Worm (Caenorhabditis elegans) whole organism, L3 larva: ENCODE results near the gene glr-7.

Experiments
- R02D3.7 ChIP-seq: fragments of 150-350 bp; optimal IDR thresholded peaks from 2 replicates; lab custom pipeline; 2014; ENCODE audit warnings: missing biosample characterization, missing genetic modification characterization
- ZK546.5 ChIP-seq: sonication (generic microtip); optimal IDR thresholded peaks from 2 replicates; lab custom pipeline; 2017; ENCODE audit warnings: missing biosample characterization, missing genetic modification characterization
- aly-2 ChIP-seq: fragments of 150-350 bp; optimal IDR thresholded peaks from 2 replicates; lab custom pipeline; 2014; ENCODE audit warnings: missing biosample characterization, missing genetic modification characterization
- ama-1 ChIP-seq: fragments of 150-350 bp; optimal IDR thresholded peaks from 2 replicates; lab custom pipeline; 2018
- ceh-16 ChIP-seq: sonication (generic microtip); optimal IDR thresholded peaks from 2 replicates; lab custom pipeline; 2017; ENCODE audit warnings: missing biosample characterization, missing genetic modification characterization
- ceh-28 ChIP-seq: fragments of 150-350 bp; optimal IDR thresholded peaks from 2 replicates; lab custom pipeline; 2014; ENCODE audit warnings: missing biosample characterization, missing genetic modification reagents, missing genetic modification characterization
- ceh-82 ChIP-seq: fragments of 150-350 bp; optimal IDR thresholded peaks from 2 replicates; lab custom pipeline; 2014; ENCODE audit warnings: missing biosample characterization, missing genetic modification characterization
- ceh-9 ChIP-seq: sonication (generic microtip); optimal IDR thresholded peaks from 2 replicates; lab custom pipeline; 2018; ENCODE audit warnings: missing biosample characterization, missing genetic modification characterization
- daf-12 ChIP-seq: fragments of 150-350 bp; optimal IDR thresholded peaks from 2 replicates; lab custom pipeline; 2014; ENCODE audit warnings: missing biosample characterization, missing genetic modification reagents, missing genetic modification characterization
- egl-27 ChIP-seq: sonication (generic microtip); optimal IDR thresholded peaks from 4 replicates; lab custom pipeline; 2017; ENCODE audit warnings: missing biosample characterization, missing genetic modification reagents, missing genetic modification characterization
- egl-5 ChIP-seq: fragments of 150-350 bp; optimal IDR thresholded peaks from 2 replicates; lab custom pipeline; 2017; ENCODE audit warnings: missing biosample characterization, missing genetic modification reagents, missing genetic modification characterization, inconsistent platforms
- elt-1 ChIP-seq: fragments of 150-350 bp; optimal IDR thresholded peaks from 2 replicates; lab custom pipeline; 2014; ENCODE audit warnings: missing biosample characterization, missing genetic modification characterization
- elt-2 ChIP-seq: sonication (generic microtip); optimal IDR thresholded peaks from 2 replicates; lab custom pipeline; 2016; ENCODE audit warnings: missing genetic modification reagents, mild to moderate bottlenecking, missing genetic modification characterization, missing compliant biosample characterization
- elt-3 ChIP-seq, 3 experiments: fragments of 150-350 bp in 1 of 3; sonication (generic microtip) in 2 of 3; optimal IDR thresholded peaks; 2 replicates in 2 of 3; 4 replicates in 1 of 3; lab custom pipeline; 2014 to 2017; ENCODE audit warnings: missing biosample characterization in 3 of 3, missing genetic modification characterization in 3 of 3
- eor-1 ChIP-seq, 2 experiments: fragments of 150-350 bp; optimal IDR thresholded peaks; 2 replicates each; lab custom pipeline; 2014 to 2018; ENCODE audit warnings: missing biosample characterization in 2 of 2, missing genetic modification characterization in 2 of 2
- fkh-10 ChIP-seq: sonication (generic microtip); optimal IDR thresholded peaks from 2 replicates; lab custom pipeline; 2017; ENCODE audit warnings: missing biosample characterization, missing genetic modification reagents, missing genetic modification characterization
- fkh-2 ChIP-seq: fragments of 150-350 bp; optimal IDR thresholded peaks from 2 replicates; lab custom pipeline; 2014; ENCODE audit warnings: missing biosample characterization, missing genetic modification reagents, missing genetic modification characterization
- fos-1 ChIP-seq: fragments of 150-350 bp; optimal IDR thresholded peaks from 2 replicates; lab custom pipeline; 2014; ENCODE audit warnings: missing biosample characterization, missing genetic modification characterization
- hmg-11 ChIP-seq: sonication (generic microtip); optimal IDR thresholded peaks from 2 replicates; lab custom pipeline; 2016; ENCODE audit warnings: missing genetic modification characterization, missing compliant biosample characterization
- jun-1 ChIP-seq: fragments of 150-350 bp; optimal IDR thresholded peaks from 2 replicates; lab custom pipeline; 2014; ENCODE audit warnings: missing biosample characterization, missing genetic modification reagents, missing genetic modification characterization
- lin-15B ChIP-seq: fragments of 150-350 bp; optimal IDR thresholded peaks from 2 replicates; lab custom pipeline; 2014; ENCODE audit warnings: missing biosample characterization, missing genetic modification characterization
- lin-39 ChIP-seq: fragments of 150-350 bp; optimal IDR thresholded peaks from 2 replicates; lab custom pipeline; 2018; ENCODE audit warnings: missing biosample characterization, missing genetic modification reagents, missing genetic modification characterization
- mdl-1 ChIP-seq: fragments of 150-350 bp; optimal IDR thresholded peaks from 2 replicates; lab custom pipeline; 2014; ENCODE audit warnings: missing biosample characterization, missing genetic modification characterization
- nfya-1 ChIP-seq: sonication (generic microtip); optimal IDR thresholded peaks from 2 replicates; lab custom pipeline; 2017; ENCODE audit warnings: missing genetic modification characterization, mild to moderate bottlenecking, missing compliant biosample characterization, antibody characterized with exemption, moderate library complexity; ENCODE audit not compliant: insufficient read depth
- nhr-11 ChIP-seq: fragments of 150-350 bp; optimal IDR thresholded peaks from 2 replicates; lab custom pipeline; 2014; ENCODE audit warnings: missing biosample characterization, missing genetic modification characterization
- nhr-12 ChIP-seq: fragments of 150-350 bp; optimal IDR thresholded peaks from 2 replicates; lab custom pipeline; 2014; ENCODE audit warnings: missing biosample characterization, missing genetic modification characterization
- nhr-23 ChIP-seq: fragments of 150-350 bp; optimal IDR thresholded peaks from 2 replicates; lab custom pipeline; 2014; ENCODE audit warnings: missing biosample characterization, missing genetic modification reagents, missing genetic modification characterization
- nhr-25 ChIP-seq: sonication (generic microtip); optimal IDR thresholded peaks from 2 replicates; lab custom pipeline; 2017; ENCODE audit warnings: missing biosample characterization, missing genetic modification characterization
- nhr-28 ChIP-seq: fragments of 150-350 bp; optimal IDR thresholded peaks from 2 replicates; lab custom pipeline; 2014; ENCODE audit warnings: missing biosample characterization, missing genetic modification characterization
- nhr-43 ChIP-seq: sonication (generic microtip); optimal IDR thresholded peaks from 2 replicates; lab custom pipeline; 2016; ENCODE audit warnings: mild to moderate bottlenecking, missing genetic modification characterization, missing compliant biosample characterization; ENCODE audit not compliant: poor library complexity, severe bottlenecking
- nhr-67 ChIP-seq: fragments of 150-350 bp; optimal IDR thresholded peaks from 2 replicates; lab custom pipeline; 2014; ENCODE audit warnings: missing biosample characterization, missing genetic modification characterization
- nhr-76 ChIP-seq: fragments of 150-350 bp; sonication (generic microtip); optimal IDR thresholded peaks from 5 replicates; lab custom pipeline; 2014; ENCODE audit warnings: missing biosample characterization, missing genetic modification characterization
- nhr-77 ChIP-seq: fragments of 150-350 bp; optimal IDR thresholded peaks from 2 replicates; lab custom pipeline; 2014; ENCODE audit warnings: missing biosample characterization, missing genetic modification characterization
- pha-4 ChIP-seq: fragments of 150-350 bp; optimal IDR thresholded peaks from 2 replicates; lab custom pipeline; 2014; ENCODE audit warnings: missing biosample characterization, missing genetic modification reagents, missing genetic modification characterization
- pqm-1 ChIP-seq: fragments of 150-350 bp; optimal IDR thresholded peaks from 2 replicates; lab custom pipeline; 2017; ENCODE audit warnings: missing biosample characterization, missing genetic modification characterization, inconsistent platforms
- sea-2 ChIP-seq: fragments of 150-350 bp; sonication (generic microtip); optimal IDR thresholded peaks from 4 replicates; lab custom pipeline; 2014; ENCODE audit warnings: missing biosample characterization, missing genetic modification reagents, missing genetic modification characterization
- snpc-4 ChIP-seq: fragments of 150-350 bp; optimal IDR thresholded peaks from 2 replicates; lab custom pipeline; 2014; ENCODE audit warnings: missing biosample characterization, missing genetic modification characterization
- tbx-2 ChIP-seq: sonication (generic microtip); optimal IDR thresholded peaks from 2 replicates; lab custom pipeline; 2016; ENCODE audit warnings: mild to moderate bottlenecking, missing genetic modification characterization, missing compliant biosample characterization
- unc-62 ChIP-seq: fragments of 150-350 bp; sonication (generic microtip); optimal IDR thresholded peaks from 4 replicates; lab custom pipeline; 2014; ENCODE audit warnings: missing biosample characterization, missing genetic modification reagents, missing genetic modification characterization
- zag-1 ChIP-seq: fragments of 150-350 bp; optimal IDR thresholded peaks from 2 replicates; lab custom pipeline; 2014; ENCODE audit warnings: missing biosample characterization, missing genetic modification characterization
- ztf-11 ChIP-seq: fragments of 150-350 bp; optimal IDR thresholded peaks from 2 replicates; lab custom pipeline; 2014; ENCODE audit warnings: missing biosample characterization, missing genetic modification characterization

The glr-7 gene

ce11 chrX:2430317-2430716 lies 10.6 kb upstream of the glr-7 start:
- TF ChIP-seq nhr-43 (tag; lab: Kevin White, UChicago) (no peak), nhr-77 (tag; lab: Kevin White, UChicago) (no peak), tbx-2 (no peak), pqm-1 (tag; lab: Kevin White, UChicago) (no peak), sea-2 (GFP tag; lab: Kevin White, UChicago) (no peak), mdl-1 (tag; lab: Kevin White, UChicago) (no peak), fkh-10 (no peak), ama-1 (no peak), R02D3.7 (no peak), nhr-23 (no peak)

- TF ChIP-seq sea-2 (GFP tag; lab: Kevin White, UChicago) (no peak), unc-62 (GFP tag; lab: Kevin White, UChicago) (no peak), nfya-1 (tag; lab: Kevin White, UChicago) (no peak), aly-2 (tag; lab: Kevin White, UChicago) (no peak), zag-1 (tag; lab: Kevin White, UChicago) (no peak), egl-27 (no peak), daf-12 (no peak), hmg-11 (no peak), ceh-82 (tag; lab: Kevin White, UChicago) (no peak), nhr-76 (tag; lab: Kevin White, UChicago) (no peak), ztf-11 (tag; lab: Kevin White, UChicago) (no peak), egl-5 (tag; lab: Kevin White, UChicago) (no peak), tbx-2 (no peak), fkh-10 (no peak), fos-1 (tag; lab: Kevin White, UChicago) (no peak), fkh-2 (tag; lab: Kevin White, UChicago) (no peak), elt-3 (tag; optimal IDR thresholded peaks at IDR 0.05; lab: Kevin White, UChicago) (no peak)
Measured at ce11 chrX:2427404-2427803, 7.7 kb upstream of the glr-7 start, which contains the start of gene gcy-31. gcy-31 (minus strand) TSS chrX:2427504.

ce11 chrX:2426932-2427331 lies 7.3 kb upstream of the glr-7 start:
- TF ChIP-seq lin-15B (tag; lab: Kevin White, UChicago) (no peak), hmg-11 (no peak), aly-2 (tag; lab: Kevin White, UChicago) (no peak), snpc-4 (tag; lab: Kevin White, UChicago) (no peak), nhr-25 (tag; lab: Kevin White, UChicago) (peak; percentile 61), fos-1 (tag; lab: Kevin White, UChicago) (no peak), ZK546.5 (tag; lab: Kevin White, UChicago) (no peak), unc-62 (GFP tag; lab: Kevin White, UChicago) (no peak)

ce11 chrX:2425284-2425683 lies 5.6 kb upstream of the glr-7 start:
- TF ChIP-seq R02D3.7 = no peak
- peak; percentile 34 for TF ChIP-seq nhr-25 (tag; lab: Kevin White, UChicago)
- TF ChIP-seq ama-1 = no peak
- no peak for TF ChIP-seq mdl-1 (tag; lab: Kevin White, UChicago)
- TF ChIP-seq nhr-12 (tag; lab: Kevin White, UChicago) = no peak
- no peak for TF ChIP-seq nfya-1 (tag; lab: Kevin White, UChicago)
- TF ChIP-seq ceh-9 (tag; lab: Kevin White, UChicago) = no peak
- no peak for TF ChIP-seq elt-1 (tag; lab: Kevin White, UChicago)
- no peak for TF ChIP-seq jun-1 (tag; lab: Kevin White, UChicago)
- TF ChIP-seq unc-62 (GFP tag; lab: Kevin White, UChicago) = no peak
- TF ChIP-seq pha-4 (tag; lab: Kevin White, UChicago) = no peak
- no peak for TF ChIP-seq ZK546.5 (tag; lab: Kevin White, UChicago)
- TF ChIP-seq nhr-23 = peak; percentile 85

ce11 chrX:2422123-2422522 lies 2.4 kb upstream of the glr-7 start:
- TF ChIP-seq ceh-9 (tag; lab: Kevin White, UChicago) (no peak), lin-39 (tag; lab: Kevin White, UChicago) (no peak), unc-62 (GFP tag; lab: Kevin White, UChicago) (no peak), nhr-28 (tag; lab: Kevin White, UChicago) (no peak), eor-1 (tag; optimal IDR thresholded peaks at IDR 0.05; lab: Kevin White, UChicago) (no peak), elt-2 (tag; lab: Kevin White, UChicago) (no peak), ceh-82 (tag; lab: Kevin White, UChicago) (no peak), ztf-11 (tag; lab: Kevin White, UChicago) (no peak), ZK546.5 (tag; lab: Kevin White, UChicago) (no peak), nfya-1 (tag; lab: Kevin White, UChicago) (no peak), nhr-67 (tag; lab: Kevin White, UChicago) (no peak), pqm-1 (tag; lab: Kevin White, UChicago) (no peak), aly-2 (tag; lab: Kevin White, UChicago) (no peak), daf-12 (no peak), ceh-28 (tag; lab: Kevin White, UChicago) (no peak), ceh-16 (tag; lab: Kevin White, UChicago) (no peak), nhr-11 (no peak)
